Fruit fly (Drosophila melanogaster): Measurements from ENCODE around the gene Dred.

The Dred gene

dm6 chr3L:19544810-19545209 is 805 bp upstream of the Dred start, which contains the start of the genes CG46435 and Rcd7:
TSS of gene CG46435 (plus strand) at chr3L:19545110.
TSS of gene Rcd7 (plus strand) at chr3L:19545110.
- TF ChIP-seq EcR (GFP tag; optimal IDR thresholded peaks at IDR 0.05) (no peak), Dll (optimal IDR thresholded peaks at IDR 0.05) (no peak), pan (optimal IDR thresholded peaks at IDR 0.05) (no peak), usp (GFP tag; optimal IDR thresholded peaks at IDR 0.05) (no peak), CG8478 (optimal IDR thresholded peaks at IDR 0.05) (no peak), psq (optimal IDR thresholded peaks at IDR 0.05) (no peak)

DNA sequence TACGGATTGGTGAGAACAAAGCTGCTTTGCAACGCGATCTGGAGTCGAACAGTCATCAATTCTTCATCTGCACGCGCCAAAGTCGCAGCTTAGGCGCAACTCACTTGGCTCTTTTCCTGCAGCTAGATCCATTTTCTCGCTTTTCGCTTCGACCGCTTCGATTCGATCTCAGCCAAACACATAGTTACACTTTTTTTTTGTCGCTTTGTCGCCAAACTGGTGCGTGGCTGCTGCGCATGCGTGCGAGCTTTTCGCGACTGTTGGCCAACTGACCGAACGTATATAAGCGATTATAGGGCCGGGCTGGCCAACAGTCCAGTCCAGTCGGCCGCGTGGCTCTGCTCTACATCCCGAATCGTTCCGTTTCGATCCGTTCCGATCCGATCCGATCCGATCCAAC is 11.6 kb downstream of the Dred start, which contains the start of gene Cpr76Bd:
Gene Cpr76Bd, plus strand, starts transcription at position 301 of the 400 bp plus-strand sequence.
- no peak for TF ChIP-seq usp (GFP tag; optimal IDR thresholded peaks at IDR 0.05)
- no peak for TF ChIP-seq Dll (optimal IDR thresholded peaks at IDR 0.05)
- no peak for TF ChIP-seq EcR (GFP tag; optimal IDR thresholded peaks at IDR 0.05)
- TF ChIP-seq pan (optimal IDR thresholded peaks at IDR 0.05) = no peak
- no peak for TF ChIP-seq psq (optimal IDR thresholded peaks at IDR 0.05)
- no peak for TF ChIP-seq CG8478 (optimal IDR thresholded peaks at IDR 0.05)

dm6 chr3L:19528547-19528946 is 15.5 kb downstream of the Dred start:
- no peak for TF ChIP-seq EcR (GFP tag; optimal IDR thresholded peaks at IDR 0.05)
- TF ChIP-seq pan (optimal IDR thresholded peaks at IDR 0.05) = no peak
- TF ChIP-seq Dll (optimal IDR thresholded peaks at IDR 0.05) = no peak
- no peak for TF ChIP-seq CG8478 (optimal IDR thresholded peaks at IDR 0.05)
- no peak for TF ChIP-seq psq (optimal IDR thresholded peaks at IDR 0.05)
- no peak for TF ChIP-seq usp (GFP tag; optimal IDR thresholded peaks at IDR 0.05)

- no peak for TF ChIP-seq CG8478 (optimal IDR thresholded peaks at IDR 0.05)
- TF ChIP-seq usp (GFP tag; optimal IDR thresholded peaks at IDR 0.05) = no peak
- no peak for TF ChIP-seq psq (optimal IDR thresholded peaks at IDR 0.05)
- TF ChIP-seq EcR (GFP tag; optimal IDR thresholded peaks at IDR 0.05) = no peak
- no peak for TF ChIP-seq Dll (optimal IDR thresholded peaks at IDR 0.05)
- TF ChIP-seq pan (optimal IDR thresholded peaks at IDR 0.05) = no peak
Observed at dm6 chr3L:19525736-19526135, 18.3 kb downstream of the Dred start.

DNA sequence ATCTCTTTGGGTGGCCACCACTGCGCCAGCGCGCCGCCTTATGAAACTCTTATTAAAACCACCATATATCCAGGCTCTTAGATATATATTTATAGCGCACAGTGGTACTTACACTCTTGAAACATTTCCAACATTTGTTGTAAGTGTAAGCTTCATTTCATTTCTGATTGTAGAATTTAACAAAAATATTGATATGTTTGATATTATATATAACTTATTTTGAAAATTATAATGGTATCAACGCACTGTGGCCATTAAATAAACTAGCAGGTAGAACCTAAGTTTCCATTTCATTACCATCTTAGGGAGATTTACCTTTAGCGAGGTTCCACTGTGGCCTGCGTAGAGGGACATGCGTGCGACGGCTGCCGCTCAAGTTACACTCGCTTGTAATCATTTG is 19.3 kb downstream of the Dred start:
- TF ChIP-seq Dll (optimal IDR thresholded peaks at IDR 0.05) (no peak), CG8478 (optimal IDR thresholded peaks at IDR 0.05) (no peak), EcR (GFP tag; optimal IDR thresholded peaks at IDR 0.05) (no peak), pan (optimal IDR thresholded peaks at IDR 0.05) (no peak)

DNA sequence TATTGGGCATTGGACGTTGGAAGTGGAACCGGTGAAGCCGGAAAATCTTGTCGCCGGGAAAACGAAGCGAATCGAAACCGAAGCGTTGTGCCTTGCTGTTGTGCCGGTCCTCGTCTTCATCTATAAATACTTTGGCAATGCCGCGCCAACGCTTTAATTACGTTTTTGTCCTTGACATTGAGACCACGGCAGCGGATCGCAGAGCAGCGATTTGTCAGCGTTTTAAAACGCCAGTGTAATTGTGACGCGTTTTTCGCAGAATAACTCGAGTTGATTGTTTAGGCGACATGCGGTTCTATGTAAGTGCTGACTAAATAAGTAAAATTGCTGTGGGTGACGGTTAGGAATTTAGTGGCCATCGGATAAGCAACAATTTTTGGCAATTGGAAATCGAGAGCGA is 22.9 kb downstream of the Dred start:
- TF ChIP-seq Dll (optimal IDR thresholded peaks at IDR 0.05) = no peak
- no peak for TF ChIP-seq psq (optimal IDR thresholded peaks at IDR 0.05)
- TF ChIP-seq usp (GFP tag; optimal IDR thresholded peaks at IDR 0.05) = no peak
- no peak for TF ChIP-seq CG8478 (optimal IDR thresholded peaks at IDR 0.05)
- no peak for TF ChIP-seq pan (optimal IDR thresholded peaks at IDR 0.05)
- TF ChIP-seq EcR (GFP tag; optimal IDR thresholded peaks at IDR 0.05) = no peak

DNA sequence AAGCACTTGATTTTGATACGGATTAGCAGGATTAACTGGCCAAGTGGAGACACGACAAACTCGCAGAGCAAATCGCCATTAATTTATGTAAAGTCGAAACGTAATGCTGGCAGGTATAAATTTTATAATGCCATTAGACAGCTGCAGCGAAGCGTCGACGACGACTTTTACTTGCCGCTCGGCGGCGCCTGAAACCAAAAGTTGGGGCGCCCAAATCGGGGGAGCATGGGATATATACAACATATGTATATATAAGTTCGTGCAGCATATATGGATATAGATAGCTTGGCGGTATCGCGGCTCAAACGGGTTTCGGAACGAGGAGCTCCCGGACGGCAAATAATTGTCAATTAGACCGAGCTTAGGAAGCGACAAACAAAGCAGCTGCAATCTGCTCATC is 23.4 kb downstream of the Dred start, which contains the start of gene Cpr76Bc:
Gene Cpr76Bc, plus strand, starts transcription at position 301 of the 400 bp plus-strand sequence.
- no peak for TF ChIP-seq psq (optimal IDR thresholded peaks at IDR 0.05)
- no peak for TF ChIP-seq CG8478 (optimal IDR thresholded peaks at IDR 0.05)
- no peak for TF ChIP-seq Dll (optimal IDR thresholded peaks at IDR 0.05)
- TF ChIP-seq pan (optimal IDR thresholded peaks at IDR 0.05) = no peak
- no peak for TF ChIP-seq usp (GFP tag; optimal IDR thresholded peaks at IDR 0.05)
- TF ChIP-seq EcR (GFP tag; optimal IDR thresholded peaks at IDR 0.05) = no peak

- no peak for TF ChIP-seq Dll (optimal IDR thresholded peaks at IDR 0.05)
- TF ChIP-seq psq (optimal IDR thresholded peaks at IDR 0.05) = no peak
- TF ChIP-seq EcR (GFP tag; optimal IDR thresholded peaks at IDR 0.05) = no peak
- no peak for TF ChIP-seq pan (optimal IDR thresholded peaks at IDR 0.05)
- no peak for TF ChIP-seq CG8478 (optimal IDR thresholded peaks at IDR 0.05)
- no peak for TF ChIP-seq usp (GFP tag; optimal IDR thresholded peaks at IDR 0.05)
Observed at dm6 chr3L:19519349-19519748, 24.7 kb downstream of the Dred start, which contains the start of gene Cpr76Bb. TSS of gene Cpr76Bb (plus strand) at chr3L:19519649.

DNA sequence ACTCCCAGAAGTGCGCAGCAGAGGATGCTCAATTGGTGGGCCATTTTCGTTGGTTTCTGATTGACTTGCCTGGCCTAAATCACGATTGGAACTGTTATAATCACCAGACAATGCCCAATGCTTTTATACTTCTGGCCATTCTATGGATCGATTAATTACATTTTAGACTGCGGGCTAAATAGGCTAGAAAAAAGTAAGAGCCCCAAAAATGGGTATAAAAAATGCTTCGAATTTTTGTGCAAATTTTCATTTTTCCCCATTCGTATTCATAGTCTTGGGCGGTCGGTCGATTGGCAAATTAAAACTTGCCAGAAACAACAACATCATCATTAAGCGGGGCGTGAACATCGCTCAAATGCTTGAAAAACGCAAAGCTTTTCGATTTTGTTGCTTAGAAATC is 25.8 kb downstream of the Dred start, which contains the start of gene Cpr76Ba:
Gene Cpr76Ba, minus strand, starts transcription at position 101 of the 400 bp plus-strand sequence.
- TF ChIP-seq EcR (GFP tag; optimal IDR thresholded peaks at IDR 0.05) (no peak), Dll (optimal IDR thresholded peaks at IDR 0.05) (no peak), usp (GFP tag; optimal IDR thresholded peaks at IDR 0.05) (no peak), psq (optimal IDR thresholded peaks at IDR 0.05) (no peak), CG8478 (optimal IDR thresholded peaks at IDR 0.05) (no peak), pan (optimal IDR thresholded peaks at IDR 0.05) (no peak)

- TF ChIP-seq usp (GFP tag; optimal IDR thresholded peaks at IDR 0.05) (no peak), Dll (optimal IDR thresholded peaks at IDR 0.05) (no peak), CG8478 (optimal IDR thresholded peaks at IDR 0.05) (no peak), pan (optimal IDR thresholded peaks at IDR 0.05) (no peak), psq (optimal IDR thresholded peaks at IDR 0.05) (no peak), EcR (GFP tag; optimal IDR thresholded peaks at IDR 0.05) (no peak)
Observed at dm6 chr3L:19516547-19516946, 27.5 kb downstream of the Dred start.

DNA sequence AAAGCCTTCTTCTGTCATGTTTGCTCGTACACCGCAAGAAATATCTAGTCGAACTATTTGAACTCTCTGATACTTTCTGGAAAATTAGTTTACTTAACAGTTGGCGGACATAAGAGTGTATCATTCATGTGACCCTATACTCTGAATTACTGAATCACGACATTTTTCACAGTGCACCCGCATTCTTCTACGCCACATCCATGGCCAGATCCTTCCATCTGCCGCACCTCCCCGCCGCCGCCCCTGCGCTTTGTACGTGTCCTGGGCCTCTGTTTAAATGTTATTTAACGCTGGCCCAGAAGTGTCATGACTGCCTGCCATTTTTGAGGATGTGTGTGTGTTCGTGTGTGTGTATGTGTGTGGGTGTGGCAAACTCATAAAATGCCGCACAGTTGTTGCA is 31.3 kb downstream of the Dred start:
- no peak for TF ChIP-seq pan (optimal IDR thresholded peaks at IDR 0.05)
- TF ChIP-seq EcR (GFP tag; optimal IDR thresholded peaks at IDR 0.05) = no peak
- TF ChIP-seq psq (optimal IDR thresholded peaks at IDR 0.05) = no peak
- TF ChIP-seq Dll (optimal IDR thresholded peaks at IDR 0.05) = no peak
- no peak for TF ChIP-seq CG8478 (optimal IDR thresholded peaks at IDR 0.05)
- TF ChIP-seq usp (GFP tag; optimal IDR thresholded peaks at IDR 0.05) = no peak

dm6 chr3L:19504719-19505118 is 39.3 kb downstream of the Dred start:
- TF ChIP-seq CG8478 (optimal IDR thresholded peaks at IDR 0.05) = no peak
- TF ChIP-seq psq (optimal IDR thresholded peaks at IDR 0.05) = no peak
- no peak for TF ChIP-seq Dll (optimal IDR thresholded peaks at IDR 0.05)
- TF ChIP-seq pan (optimal IDR thresholded peaks at IDR 0.05) = no peak
- no peak for TF ChIP-seq usp (GFP tag; optimal IDR thresholded peaks at IDR 0.05)
- no peak for TF ChIP-seq EcR (GFP tag; optimal IDR thresholded peaks at IDR 0.05)

DNA sequence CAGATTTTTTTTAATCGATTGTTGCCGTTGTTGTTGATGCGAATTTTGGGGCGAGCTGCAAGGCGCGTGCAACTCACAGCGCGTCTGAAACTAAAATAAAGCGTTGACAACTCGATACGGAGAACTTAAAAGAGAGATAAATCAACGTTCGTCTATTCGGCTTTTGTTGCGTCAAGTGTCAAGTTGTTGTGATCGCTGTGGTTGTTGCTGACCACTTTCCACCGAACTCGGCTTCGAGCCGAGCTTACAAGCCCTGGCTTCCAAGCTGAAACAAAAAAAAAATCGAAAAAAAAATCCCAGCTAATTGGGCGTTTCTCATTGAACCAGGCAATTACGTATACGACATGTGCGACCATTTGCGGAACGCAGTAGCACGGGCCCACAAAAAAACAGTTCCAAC is 40.2 kb downstream of the Dred start, which contains the start of gene CG9452:
Gene CG9452, minus strand, starts transcription at position 101 of the 400 bp plus-strand sequence.
- no peak for TF ChIP-seq Dll (optimal IDR thresholded peaks at IDR 0.05)
